Fruit fly (Drosophila melanogaster) whole organism, embryonic: ENCODE data around the gene CG43078.

Experiments
- Antp ChIP-seq: fragments of 200-800 bp; sonication (Bioruptor generic); optimal IDR thresholded peaks from 3 replicates; lab custom pipeline; 2016; ENCODE audit warnings: missing biosample characterization, missing genetic modification characterization
- B-H1 ChIP-seq: fragments of 200-800 bp; sonication (Bioruptor generic); IDR thresholded peaks from 3 replicates; pipeline ENCODE4 v1.3.6; 2022; ENCODE audit warnings: missing biosample characterization, missing genetic modification characterization
- Bteb2 ChIP-seq: fragments of 200-800 bp; sonication (Bioruptor generic); optimal IDR thresholded peaks from 2 replicates; lab custom pipeline; 2016; ENCODE audit warnings: missing biosample characterization, missing genetic modification characterization
- CG10366 ChIP-seq: fragments of 200-800 bp; sonication (Bioruptor generic); IDR thresholded peaks from 2 replicates; pipeline ENCODE4 v1.3.6; 2022; ENCODE audit warnings: missing biosample characterization, missing genetic modification characterization
- CG11093 ChIP-seq: fragments of 200-800 bp; sonication (Bioruptor generic); IDR thresholded peaks from 3 replicates; pipeline ENCODE4 v1.3.6; 2022; ENCODE audit warnings: missing biosample characterization, missing genetic modification characterization
- CG11560 ChIP-seq: fragments of 200-800 bp; sonication (Bioruptor generic); IDR thresholded peaks from 3 replicates; pipeline ENCODE4 v1.3.6; 2022; ENCODE audit warnings: missing biosample characterization, missing genetic modification characterization
- CG12104 ChIP-seq: fragments of 200-800 bp; sonication (Bioruptor generic); optimal IDR thresholded peaks from 3 replicates; lab custom pipeline; 2016; ENCODE audit warnings: missing biosample characterization, missing genetic modification characterization
- CG15696 ChIP-seq: fragments of 200-800 bp; sonication (Bioruptor generic); optimal IDR thresholded peaks from 2 replicates; lab custom pipeline; 2019; ENCODE audit warnings: missing biosample characterization, mild to moderate bottlenecking, missing genetic modification characterization, moderate library complexity
- CG18011 ChIP-seq: fragments of 200-800 bp; sonication (Bioruptor generic); optimal IDR thresholded peaks from 2 replicates; lab custom pipeline; 2017; ENCODE audit warnings: missing biosample characterization, missing genetic modification characterization, mild to moderate bottlenecking, moderate library complexity, missing genotype
- CG1832 ChIP-seq: fragments of 200-800 bp; sonication (Bioruptor generic); optimal IDR thresholded peaks from 2 replicates; lab custom pipeline; 2017; ENCODE audit warnings: missing biosample characterization, mild to moderate bottlenecking, missing genetic modification characterization, inconsistent platforms
- CG3065 ChIP-seq: fragments of 200-800 bp; sonication (Bioruptor generic); optimal IDR thresholded peaks from 2 replicates; lab custom pipeline; 2016; ENCODE audit warnings: missing biosample characterization, missing genetic modification characterization
- CG32767 ChIP-seq: fragments of 200-800 bp; sonication (Bioruptor generic); IDR thresholded peaks from 2 replicates; pipeline ENCODE4 v1.3.6; 2022; ENCODE audit warnings: missing biosample characterization, missing genetic modification characterization
- CG3838 ChIP-seq: fragments of 200-800 bp; sonication (Bioruptor generic); optimal IDR thresholded peaks from 3 replicates; lab custom pipeline; 2016; ENCODE audit warnings: missing biosample characterization, missing genetic modification characterization
- CG4282 ChIP-seq: fragments of 200-800 bp; sonication (Bioruptor generic); optimal IDR thresholded peaks from 2 replicates; lab custom pipeline; 2016; ENCODE audit warnings: missing biosample characterization, missing genetic modification characterization
- CG43689 ChIP-seq: fragments of 200-800 bp; sonication (Bioruptor generic); IDR thresholded peaks from 2 replicates; pipeline ENCODE4 v1.3.6; 2022; ENCODE audit warnings: missing biosample characterization, missing genetic modification characterization
- CG6765 ChIP-seq: fragments of 200-800 bp; sonication (Bioruptor generic); optimal IDR thresholded peaks from 3 replicates; lab custom pipeline; 2017; ENCODE audit warnings: missing biosample characterization, mild to moderate bottlenecking, missing genetic modification characterization
- CG7963 ChIP-seq: fragments of 200-800 bp; sonication (Bioruptor generic); IDR thresholded peaks from 3 replicates; pipeline ENCODE4 v1.3.6; 2022; ENCODE audit warnings: missing biosample characterization, missing genetic modification characterization; ENCODE audit not compliant: partially characterized antibody
- CG8359 ChIP-seq: fragments of 200-800 bp; sonication (Bioruptor generic); optimal IDR thresholded peaks from 2 replicates; lab custom pipeline; 2017; ENCODE audit warnings: missing biosample characterization, mild to moderate bottlenecking, missing genetic modification characterization, borderline replicate concordance
- CG9727 ChIP-seq: fragments of 200-800 bp; sonication (Bioruptor generic); optimal IDR thresholded peaks from 3 replicates; lab custom pipeline; 2017; ENCODE audit warnings: missing biosample characterization, mild to moderate bottlenecking, missing genetic modification characterization
- D ChIP-seq, 2 experiments: fragments of 200-800 bp in 1 of 2; fragments of >200 bp in 1 of 2; sonication (Bioruptor generic) in 1 of 2; optimal IDR thresholded peaks; 2 replicates in 1 of 2; 3 replicates in 1 of 2; lab custom pipeline; 2017; ENCODE audit warnings: mild to moderate bottlenecking in 1 of 2, missing biosample characterization in 1 of 2, missing genetic modification characterization in 1 of 2, missing genetic modification reagents in 1 of 2
- D19A ChIP-seq: fragments of 200-800 bp; optimal IDR thresholded peaks from 3 replicates; lab custom pipeline; 2019; ENCODE audit warnings: missing biosample characterization, mild to moderate bottlenecking, missing genetic modification characterization, moderate library complexity
- Deaf1 ChIP-seq: fragments of 200-800 bp; optimal IDR thresholded peaks from 3 replicates; lab custom pipeline; 2019; ENCODE audit warnings: missing biosample characterization, mild to moderate bottlenecking, missing genetic modification characterization, moderate library complexity
- Dll ChIP-seq: fragments of 200-800 bp; sonication (Bioruptor generic); IDR thresholded peaks from 4 replicates; pipeline ENCODE4 v1.3.6; 2022; ENCODE audit warnings: missing biosample characterization, missing genetic modification characterization; ENCODE audit not compliant: partially characterized antibody
- Gsc ChIP-seq: fragments of 200-800 bp; sonication (Bioruptor generic); IDR thresholded peaks from 2 replicates; pipeline ENCODE4 v1.3.6; 2022; ENCODE audit warnings: missing biosample characterization, missing genetic modification characterization
- Hr3 ChIP-seq: fragments of 200-800 bp; sonication (Bioruptor generic); optimal IDR thresholded peaks from 3 replicates; lab custom pipeline; 2016; ENCODE audit warnings: missing biosample characterization, missing genetic modification characterization
- Hsf ChIP-seq: fragments of 200-800 bp; sonication (Bioruptor generic); optimal IDR thresholded peaks from 3 replicates; lab custom pipeline; 2016; ENCODE audit warnings: missing biosample characterization, missing genetic modification characterization
- Mes4 ChIP-seq: fragments of 200-800 bp; sonication (Bioruptor generic); optimal IDR thresholded peaks from 2 replicates; lab custom pipeline; 2016; ENCODE audit warnings: missing biosample characterization, missing genetic modification characterization
- NC2α ChIP-seq: fragments of 200-800 bp; sonication (Bioruptor generic); optimal IDR thresholded peaks from 2 replicates; lab custom pipeline; 2016; ENCODE audit warnings: missing biosample characterization, missing genetic modification characterization
- aop ChIP-seq: fragments of 200-800 bp; sonication (Bioruptor generic); IDR thresholded peaks from 2 replicates; pipeline ENCODE4 v1.3.6; 2022; ENCODE audit warnings: missing biosample characterization, missing genetic modification characterization
- ara ChIP-seq: fragments of 200-800 bp; sonication (Bioruptor generic); IDR thresholded peaks from 2 replicates; pipeline ENCODE4 v1.3.6; 2022; ENCODE audit warnings: missing biosample characterization, missing genetic modification characterization
- cg ChIP-seq: fragments of 200-800 bp; sonication (Bioruptor generic); optimal IDR thresholded peaks from 3 replicates; lab custom pipeline; 2019; ENCODE audit warnings: missing biosample characterization, mild to moderate bottlenecking, missing genetic modification characterization, moderate library complexity
- chn ChIP-seq: fragments of 200-800 bp; sonication (Bioruptor generic); optimal IDR thresholded peaks from 2 replicates; lab custom pipeline; 2016; ENCODE audit warnings: missing biosample characterization, missing genetic modification characterization
- cwo ChIP-seq: fragments of 200-800 bp; sonication (Bioruptor generic); optimal IDR thresholded peaks from 3 replicates; lab custom pipeline; 2017; ENCODE audit warnings: missing biosample characterization, missing genetic modification characterization, mild to moderate bottlenecking, moderate library complexity, missing genetic modification reagents
- dpn ChIP-seq, 2 experiments: fragments of 200-800 bp; sonication (Bioruptor generic); optimal IDR thresholded peaks; 3 replicates each; lab custom pipeline; 2016; ENCODE audit warnings: missing biosample characterization in 2 of 2, missing genetic modification characterization in 2 of 2
- ems ChIP-seq: fragments of 200-800 bp; sonication (Bioruptor generic); optimal IDR thresholded peaks from 3 replicates; lab custom pipeline; 2016; ENCODE audit warnings: missing biosample characterization, missing genetic modification characterization
- esg ChIP-seq: fragments of 200-800 bp; sonication (Bioruptor generic); conservative IDR thresholded peaks from 2 replicates; pipeline ENCODE4 v1.3.6; 2022; ENCODE audit warnings: missing biosample characterization, missing genetic modification characterization
- fu2 ChIP-seq: fragments of 200-800 bp; sonication (Bioruptor generic); optimal IDR thresholded peaks from 2 replicates; lab custom pipeline; 2016; ENCODE audit warnings: missing biosample characterization, missing genetic modification characterization
- jing ChIP-seq: fragments of 200-800 bp; sonication (Bioruptor generic); optimal IDR thresholded peaks from 2 replicates; lab custom pipeline; 2018; ENCODE audit warnings: missing biosample characterization, mild to moderate bottlenecking, missing genetic modification characterization
- kni ChIP-seq: fragments of 200-800 bp; sonication (Bioruptor generic); optimal IDR thresholded peaks from 3 replicates; lab custom pipeline; 2017; ENCODE audit warnings: mild to moderate bottlenecking, missing biosample characterization, missing genetic modification reagents, missing genetic modification characterization
- lov ChIP-seq, 2 experiments: fragments of 200-800 bp in 1 of 2; fragments of >200 bp in 1 of 2; sonication (Bioruptor generic) in 1 of 2; IDR thresholded peaks in 1 of 2; optimal IDR thresholded peaks in 1 of 2; 2 replicates in 1 of 2; 3 replicates in 1 of 2; pipeline versions ENCODE4 v1.3.6 to Lab custom; 2017 to 2022; ENCODE audit warnings: missing biosample characterization in 1 of 2, missing genetic modification characterization in 1 of 2
- odd ChIP-seq: fragments of 200-800 bp; sonication (Bioruptor generic); optimal IDR thresholded peaks from 2 replicates; lab custom pipeline; 2017; ENCODE audit warnings: missing biosample characterization, mild to moderate bottlenecking, missing genetic modification characterization
- pb ChIP-seq: fragments of 200-800 bp; sonication (Bioruptor generic); optimal IDR thresholded peaks from 3 replicates; lab custom pipeline; 2016; ENCODE audit warnings: missing biosample characterization, missing genetic modification characterization
- pfk ChIP-seq: fragments of 200-800 bp; sonication (Bioruptor generic); optimal IDR thresholded peaks from 2 replicates; lab custom pipeline; 2018; ENCODE audit warnings: missing biosample characterization, mild to moderate bottlenecking, missing genetic modification characterization, moderate library complexity
- phol ChIP-seq: fragments of 200-800 bp; sonication (Bioruptor generic); optimal IDR thresholded peaks from 3 replicates; lab custom pipeline; 2018; ENCODE audit warnings: missing biosample characterization, mild to moderate bottlenecking, missing genetic modification characterization, moderate library complexity
- repo ChIP-seq: fragments of 200-800 bp; sonication (Bioruptor generic); optimal IDR thresholded peaks from 2 replicates; lab custom pipeline; 2016; ENCODE audit warnings: missing biosample characterization, missing genetic modification characterization
- row ChIP-seq: fragments of 200-800 bp; sonication (Bioruptor generic); IDR thresholded peaks from 3 replicates; pipeline ENCODE4 v1.3.6; 2022; ENCODE audit warnings: missing biosample characterization, missing genetic modification characterization
- run ChIP-seq: fragments of 200-800 bp; sonication (Bioruptor generic); optimal IDR thresholded peaks from 3 replicates; lab custom pipeline; 2018; ENCODE audit warnings: missing biosample characterization, mild to moderate bottlenecking, missing genetic modification characterization
- scrt ChIP-seq: fragments of 200-800 bp; sonication (Bioruptor generic); optimal IDR thresholded peaks from 2 replicates; lab custom pipeline; 2018; ENCODE audit warnings: missing biosample characterization, mild to moderate bottlenecking, missing genetic modification characterization, moderate library complexity
- sob ChIP-seq: fragments of 200-800 bp; sonication (Bioruptor generic); IDR thresholded peaks from 2 replicates; pipeline ENCODE4 v1.3.6; 2022; ENCODE audit warnings: missing biosample characterization, missing genetic modification characterization
- tio ChIP-seq: fragments of 200-800 bp; sonication (Bioruptor generic); optimal IDR thresholded peaks from 2 replicates; lab custom pipeline; 2017; ENCODE audit warnings: missing biosample characterization, missing genetic modification characterization, inconsistent platforms
- zen ChIP-seq: fragments of 200-800 bp; sonication (Bioruptor generic); optimal IDR thresholded peaks from 3 replicates; lab custom pipeline; 2018; ENCODE audit warnings: missing biosample characterization, mild to moderate bottlenecking, missing genetic modification characterization, moderate library complexity

The CG43078 gene

dm6 chr3L:8544710-8545109, 31.9 kb upstream of the CG43078 start, which contains the start of gene rhea:
TSS of gene rhea (plus strand) at chr3L:8545001.
- TF ChIP-seq CG6765 (GFP tag; lab: Kevin White, UChicago) (no peak), lov (optimal IDR thresholded peaks at IDR 0.05; lab: Kevin White, UChicago) (no peak), lov (GFP tag; IDR thresholded peaks at IDR 0.05; lab: Robert Waterston, UW) (no peak), Hr3 (GFP tag; lab: Kevin White, UChicago) (peak; percentile 40), pb (GFP tag; lab: Kevin White, UChicago) (no peak), sob (GFP tag; lab: Robert Waterston, UW) (no peak), jing (GFP tag; lab: Kevin White, UChicago) (no peak), scrt (no peak), CG11560 (tag; lab: Robert Waterston, UW) (no peak), Gsc (GFP tag; lab: Robert Waterston, UW) (no peak), phol (peak; percentile 57), aop (no peak), CG8359 (GFP tag; lab: Kevin White, UChicago) (no peak), ara (GFP tag; lab: Robert Waterston, UW) (no peak), Hsf (GFP tag; lab: Kevin White, UChicago) (no peak), CG4282 (GFP tag; lab: Kevin White, UChicago) (no peak), NC2α (GFP tag; lab: Kevin White, UChicago) (no peak), CG43689 (no peak), pfk (GFP tag; lab: Kevin White, UChicago) (no peak), CG12104 (GFP tag; lab: Kevin White, UChicago) (no peak), repo (no peak), CG7963 (GFP tag; lab: Robert Waterston, UW) (peak; percentile 35; the same call in 1 of the 3 replicates), CG3065 (GFP tag; lab: Kevin White, UChicago) (no peak), odd (GFP tag; lab: Kevin White, UChicago) (no peak), Antp (GFP tag; lab: Kevin White, UChicago) (no peak), Deaf1 (tag; lab: Kevin White, UChicago) (no peak), CG1832 (no peak), dpn (GFP tag; optimal IDR thresholded peaks at IDR 0.05; lab: Kevin White, UChicago) (peak in 1 of 2 experiments; percentile 39), chn (no peak), tio (no peak), cg (no peak), CG9727 (no peak), B-H1 (GFP tag; lab: Robert Waterston, UW) (no peak), kni (no peak), Mes4 (GFP tag; lab: Kevin White, UChicago) (no peak), CG18011 (GFP tag; lab: Kevin White, UChicago) (no peak), row (peak; percentile 42; the same call in 2 of the 3 replicates), Dll (GFP tag; lab: Robert Waterston, UW) (peak; percentile 90), CG3838 (GFP tag; lab: Kevin White, UChicago) (no peak), esg (GFP tag; lab: Robert Waterston, UW) (no peak), run (no peak), fu2 (GFP tag; lab: Kevin White, UChicago) (no peak), CG32767 (GFP tag; lab: Robert Waterston, UW) (no peak), D19A (tag; lab: Kevin White, UChicago) (peak; percentile 3), D (optimal IDR thresholded peaks at IDR 0.05; lab: Kevin White, UChicago) (no peak), D (GFP tag; optimal IDR thresholded peaks at IDR 0.05; lab: Kevin White, UChicago) (no peak), zen (peak; percentile 65), ems (GFP tag; lab: Kevin White, UChicago) (peak; percentile 12), cwo (GFP tag; lab: Kevin White, UChicago) (no peak), CG15696 (tag; lab: Kevin White, UChicago) (no peak), CG11093 (GFP tag; lab: Robert Waterston, UW) (no peak), CG10366 (GFP tag; lab: Robert Waterston, UW) (no peak), Bteb2 (GFP tag; lab: Kevin White, UChicago) (no peak)
